Worm (Caenorhabditis elegans): ENCODE results near the gene F57G4.1.

- TF ChIP-seq him-1 (tag; optimal IDR thresholded peaks at IDR 0.05) (no peak), dao-5 (tag; optimal IDR thresholded peaks at IDR 0.05) (no peak), W03F9.2 (tag; optimal IDR thresholded peaks at IDR 0.05) (no peak)
These were observed 31.9 kb downstream of the F57G4.1 start for ce11 chrV:17655205-17655604.

Data from whole organism, L4/young adult.